Worm (Caenorhabditis elegans) whole organism, L2 larva: ENCODE measurements around the gene math-39.

Experiments used
- nhr-237 ChIP-seq: fragments of 150-350 bp; optimal IDR thresholded peaks from 2 replicates; lab custom pipeline; 2014; ENCODE audit warnings: missing biosample characterization, missing genetic modification characterization
- nhr-77 ChIP-seq: fragments of 150-350 bp; optimal IDR thresholded peaks from 2 replicates; lab custom pipeline; 2014; ENCODE audit warnings: missing biosample characterization, missing genetic modification characterization

ce11 chrII:1870875-1871592 is 38.9 kb downstream of the math-39 start, which contains the start of gene math-10:
- TF ChIP-seq nhr-77 (tag; lab: Kevin White, UChicago) (no peak), nhr-237 (tag; lab: Kevin White, UChicago) (no peak)
